Worm (Caenorhabditis elegans): ENCODE results near the gene F55D10.4.

ce11 chrX:4682616-4683015, 37.8 kb downstream of the F55D10.4 start, which contains the start of gene K02G10.15:
- TF ChIP-seq flt-1 (GFP tag; IDR thresholded peaks at IDR 0.05) = no peak
- TF ChIP-seq ztf-23 (GFP tag; IDR thresholded peaks at IDR 0.05) = no peak
- TF ChIP-seq cog-1 (tag; optimal IDR thresholded peaks at IDR 0.05) = no peak
- TF ChIP-seq T22C8.4 (GFP tag; IDR thresholded peaks at IDR 0.05) = no peak
- no peak for TF ChIP-seq ref-1 (GFP tag; conservative IDR thresholded peaks at IDR 0.05)
- no peak for TF ChIP-seq tab-1 (GFP tag; IDR thresholded peaks at IDR 0.05)
